Fruit fly (Drosophila melanogaster): ENCODE measurements around the gene bip1.

DNA sequence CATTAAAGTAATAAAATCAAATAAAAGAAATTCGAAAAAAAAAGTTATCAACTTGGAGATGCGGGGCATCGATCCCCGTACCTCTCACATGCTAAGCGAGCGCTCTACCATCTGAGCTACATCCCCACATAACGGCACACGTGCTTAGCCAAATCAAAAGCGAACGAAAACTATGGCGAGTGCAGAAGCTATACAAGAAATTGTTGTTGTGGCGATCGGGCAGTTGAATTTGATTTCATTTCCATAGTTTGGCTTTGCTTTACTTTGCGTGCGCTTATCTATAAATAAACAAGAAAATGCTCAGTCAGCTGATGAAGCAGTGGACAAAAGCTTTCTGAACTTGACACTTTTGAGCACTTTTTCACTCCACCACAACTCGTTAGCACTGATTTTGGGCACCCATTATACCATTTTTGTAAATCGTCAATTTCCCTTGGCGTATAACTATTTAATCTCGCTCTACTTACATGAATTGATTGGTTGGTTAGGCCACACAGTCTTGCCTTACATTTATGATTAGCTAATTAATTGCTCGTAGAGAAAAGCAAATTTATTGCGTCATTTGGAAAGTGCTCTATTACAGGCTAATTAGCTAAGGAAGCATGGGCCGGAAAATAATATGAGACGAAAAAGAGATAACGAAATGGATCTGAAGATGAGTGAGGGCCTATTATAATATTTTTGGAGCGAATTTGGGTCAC lies 29.9 kb downstream of the bip1 start:
- TF ChIP-seq CG10959 (GFP tag; IDR thresholded peaks at IDR 0.05) (no peak), wdn (GFP tag; IDR thresholded peaks at IDR 0.05) (no peak), psq (GFP tag; optimal IDR thresholded peaks at IDR 0.05) (no peak), sd (tag; optimal IDR thresholded peaks at IDR 0.05) (no peak), NC2α (GFP tag; optimal IDR thresholded peaks at IDR 0.05) (no peak), lbe (GFP tag; optimal IDR thresholded peaks at IDR 0.05) (no peak), Sin3A (optimal IDR thresholded peaks at IDR 0.05) (no peak), Stat92E (GFP tag; optimal IDR thresholded peaks at IDR 0.05) (no peak)
